Worm (Caenorhabditis elegans) whole organism, L1 larva: ENCODE data around the gene mcp-1.

ENCODE experiments used
- F16B12.6 ChIP-seq: fragments of 150-350 bp; optimal IDR thresholded peaks from 2 replicates; lab custom pipeline; 2014; ENCODE audit warnings: missing biosample characterization, missing genetic modification characterization
- Y116A8C.19 ChIP-seq: sonication (generic microtip); optimal IDR thresholded peaks from 2 replicates; lab custom pipeline; 2016; ENCODE audit warnings: missing compliant biosample characterization, missing genetic modification characterization, borderline replicate concordance
- aha-1 ChIP-seq: fragments of 150-350 bp; optimal IDR thresholded peaks from 2 replicates; lab custom pipeline; 2014; ENCODE audit warnings: missing biosample characterization, missing genetic modification characterization
- ama-1 ChIP-seq: fragments of 150-350 bp; optimal IDR thresholded peaks from 2 replicates; lab custom pipeline; 2014
- ceh-8 ChIP-seq: fragments of 200-800 bp; sonication (Bioruptor generic); optimal IDR thresholded peaks from 2 replicates; lab custom pipeline; 2018; ENCODE audit warnings: mild to moderate bottlenecking, missing genetic modification characterization, moderate library complexity, missing compliant biosample characterization
- ceh-88 ChIP-seq: fragments of 200-800 bp; sonication (Bioruptor generic); IDR thresholded peaks from 2 replicates; pipeline ENCODE4 v1.3.6; 2022; ENCODE audit warnings: missing genetic modification characterization, missing compliant biosample characterization
- ces-1 ChIP-seq: fragments of 150-350 bp; optimal IDR thresholded peaks from 2 replicates; lab custom pipeline; 2014; ENCODE audit warnings: missing biosample characterization, missing genetic modification reagents, missing genetic modification characterization
- dpl-1 ChIP-seq, 3 experiments: fragments of 150-350 bp in 2 of 3; sonication (generic microtip) in 1 of 3; optimal IDR thresholded peaks; 2 replicates each; lab custom pipeline; 2014 to 2017; ENCODE audit warnings: missing biosample characterization in 3 of 3, missing genetic modification characterization in 3 of 3, missing genetic modification reagents in 3 of 3
- dsc-1 ChIP-seq: sonication (generic microtip); optimal IDR thresholded peaks from 2 replicates; lab custom pipeline; 2016; ENCODE audit warnings: mild to moderate bottlenecking, missing genetic modification characterization, missing compliant biosample characterization
- efl-1 ChIP-seq, 4 experiments: fragments of 150-350 bp; optimal IDR thresholded peaks in 3 of 4; peaks in 1 of 4; 1 replicate in 1 of 4; 2 replicates in 3 of 4; lab custom pipeline; 2014; ENCODE audit warnings: missing biosample characterization in 2 of 4, missing genetic modification characterization in 2 of 4, missing genetic modification reagents in 2 of 4
- efl-3 ChIP-seq: fragments of 200-800 bp; sonication (Bioruptor generic); optimal IDR thresholded peaks from 2 replicates; lab custom pipeline; 2018; ENCODE audit warnings: mild to moderate bottlenecking, missing genetic modification characterization, missing compliant biosample characterization
- egl-27 ChIP-seq, 2 experiments: fragments of 150-350 bp in 1 of 2; sonication (generic microtip); optimal IDR thresholded peaks; 3 replicates each; lab custom pipeline; 2017 to 2018; ENCODE audit warnings: missing biosample characterization in 2 of 2, missing genetic modification characterization in 2 of 2, missing genetic modification reagents in 2 of 2
- elt-2 ChIP-seq: sonication (generic microtip); optimal IDR thresholded peaks from 2 replicates; lab custom pipeline; 2016; ENCODE audit warnings: missing genetic modification characterization, mild to moderate bottlenecking, inconsistent platforms, missing compliant biosample characterization, missing genetic modification reagents
- elt-3 ChIP-seq, 6 experiments: fragments of 150-350 bp in 1 of 6; sonication (generic microtip); optimal IDR thresholded peaks; 2 replicates each; lab custom pipeline; 2017 to 2018; ENCODE audit warnings: missing biosample characterization in 6 of 6, missing genetic modification characterization in 6 of 6, inconsistent platforms in 1 of 6
- fkh-8 ChIP-seq: sonication (generic microtip); optimal IDR thresholded peaks from 2 replicates; lab custom pipeline; 2016; ENCODE audit warnings: mild to moderate bottlenecking, missing genetic modification characterization, missing compliant biosample characterization
- grh-1 ChIP-seq: fragments of 200-800 bp; sonication (Bioruptor generic); IDR thresholded peaks from 2 replicates; pipeline ENCODE4 v1.3.6; 2022; ENCODE audit warnings: missing genetic modification reagents, missing genetic modification characterization, missing compliant biosample characterization
- hlh-17 ChIP-seq: fragments of 200-800 bp; sonication (Bioruptor generic); optimal IDR thresholded peaks from 2 replicates; lab custom pipeline; 2018; ENCODE audit warnings: missing genetic modification characterization, mild to moderate bottlenecking, missing compliant biosample characterization, moderate library complexity, borderline replicate concordance
- hpl-2 ChIP-seq: fragments of 150-350 bp; optimal IDR thresholded peaks from 2 replicates; lab custom pipeline; 2014; ENCODE audit warnings: missing biosample characterization, missing genetic modification reagents, missing genetic modification characterization
- jun-1 ChIP-seq: fragments of 150-350 bp; optimal IDR thresholded peaks from 2 replicates; lab custom pipeline; 2014; ENCODE audit warnings: missing biosample characterization, missing genetic modification reagents, missing genetic modification characterization
- lin-14 ChIP-seq: fragments of 200-800 bp; sonication (Bioruptor generic); optimal IDR thresholded peaks from 2 replicates; lab custom pipeline; 2018; ENCODE audit warnings: mild to moderate bottlenecking, missing genetic modification characterization, moderate library complexity, missing compliant biosample characterization
- lir-3 ChIP-seq: sonication (generic microtip); optimal IDR thresholded peaks from 2 replicates; lab custom pipeline; 2016; ENCODE audit warnings: mild to moderate bottlenecking, missing genetic modification characterization, moderate library complexity, missing compliant biosample characterization; ENCODE audit not compliant: poor library complexity
- mab-9 ChIP-seq: fragments of 200-800 bp; sonication (Bioruptor generic); IDR thresholded peaks from 2 replicates; pipeline ENCODE4 v1.3.6; 2022; ENCODE audit warnings: missing genetic modification reagents, missing genetic modification characterization, missing compliant biosample characterization
- mdl-1 ChIP-seq, 2 experiments: fragments of 150-350 bp; optimal IDR thresholded peaks; 2 replicates each; lab custom pipeline; 2014 to 2017; ENCODE audit warnings: missing biosample characterization in 2 of 2, missing genetic modification characterization in 2 of 2, inconsistent platforms in 1 of 2
- mep-1 ChIP-seq: fragments of 150-350 bp; optimal IDR thresholded peaks from 2 replicates; lab custom pipeline; 2014; ENCODE audit warnings: missing biosample characterization, missing genetic modification characterization
- nhr-12 ChIP-seq: sonication (generic microtip); optimal IDR thresholded peaks from 2 replicates; lab custom pipeline; 2017; ENCODE audit warnings: missing biosample characterization, missing genetic modification characterization
- nhr-19 ChIP-seq: fragments of 200-800 bp; sonication (Bioruptor generic); conservative IDR thresholded peaks from 2 replicates; pipeline ENCODE4 v1.3.6; 2022; ENCODE audit warnings: missing genetic modification characterization, missing compliant biosample characterization
- nhr-237 ChIP-seq: fragments of 150-350 bp; optimal IDR thresholded peaks from 2 replicates; lab custom pipeline; 2014; ENCODE audit warnings: missing biosample characterization, missing genetic modification characterization
- nhr-28 ChIP-seq: fragments of 150-350 bp; optimal IDR thresholded peaks from 2 replicates; lab custom pipeline; 2014; ENCODE audit warnings: missing biosample characterization, missing genetic modification characterization
- nhr-47 ChIP-seq: sonication (generic microtip); optimal IDR thresholded peaks from 2 replicates; lab custom pipeline; 2016; ENCODE audit warnings: mild to moderate bottlenecking, missing genetic modification characterization, moderate library complexity, missing compliant biosample characterization
- nhr-76 ChIP-seq: sonication (generic microtip); optimal IDR thresholded peaks from 2 replicates; lab custom pipeline; 2017; ENCODE audit warnings: missing biosample characterization, missing genetic modification characterization
- nhr-84 ChIP-seq: sonication (generic microtip); optimal IDR thresholded peaks from 2 replicates; lab custom pipeline; 2017; ENCODE audit warnings: missing biosample characterization, missing genetic modification characterization
- nhr-85 ChIP-seq: sonication (generic microtip); peaks from one replicate; lab custom pipeline; 2016; ENCODE audit warnings: missing genetic modification characterization, inconsistent platforms, missing compliant biosample characterization
- nhr-90 ChIP-seq: sonication (generic microtip); optimal IDR thresholded peaks from 2 replicates; lab custom pipeline; 2016; ENCODE audit warnings: mild to moderate bottlenecking, missing genetic modification characterization, missing compliant biosample characterization; ENCODE audit not compliant: poor library complexity
- pag-3 ChIP-seq: sonication (generic microtip); optimal IDR thresholded peaks from 2 replicates; lab custom pipeline; 2017; ENCODE audit warnings: missing genetic modification characterization, mild to moderate bottlenecking, missing compliant biosample characterization, antibody characterized with exemption, borderline replicate concordance; ENCODE audit not compliant: insufficient read depth
- pqm-1 ChIP-seq: sonication (generic microtip); optimal IDR thresholded peaks from 3 replicates; lab custom pipeline; 2017; ENCODE audit warnings: missing biosample characterization, missing genetic modification characterization
- rnt-1 ChIP-seq: sonication (generic microtip); optimal IDR thresholded peaks from 2 replicates; lab custom pipeline; 2016; ENCODE audit warnings: mild to moderate bottlenecking, missing genetic modification characterization, moderate library complexity, missing compliant biosample characterization
- skn-1 ChIP-seq: fragments of 150-350 bp; optimal IDR thresholded peaks from 2 replicates; lab custom pipeline; 2014; ENCODE audit warnings: missing biosample characterization, missing genetic modification characterization
- snpc-4 ChIP-seq: fragments of 150-350 bp; optimal IDR thresholded peaks from 2 replicates; lab custom pipeline; 2014; ENCODE audit warnings: missing biosample characterization, missing genetic modification characterization
- snu-23 ChIP-seq: sonication (generic microtip); optimal IDR thresholded peaks from 2 replicates; lab custom pipeline; 2016; ENCODE audit warnings: missing genetic modification characterization, missing compliant biosample characterization
- sox-4 ChIP-seq: sonication (generic microtip); optimal IDR thresholded peaks from 2 replicates; lab custom pipeline; 2016; ENCODE audit warnings: missing genetic modification characterization, missing compliant biosample characterization
- sptf-1 ChIP-seq: fragments of 150-350 bp; optimal IDR thresholded peaks from 2 replicates; lab custom pipeline; 2014; ENCODE audit warnings: missing biosample characterization, missing genetic modification characterization
- sup-37 ChIP-seq: fragments of 200-800 bp; sonication (Bioruptor generic); optimal IDR thresholded peaks from 2 replicates; lab custom pipeline; 2018; ENCODE audit warnings: mild to moderate bottlenecking, missing genetic modification characterization, missing compliant biosample characterization
- tbx-2 ChIP-seq: sonication (generic microtip); optimal IDR thresholded peaks from 2 replicates; lab custom pipeline; 2016; ENCODE audit warnings: missing genetic modification characterization, missing compliant biosample characterization
- tlp-1 ChIP-seq: fragments of 150-350 bp; optimal IDR thresholded peaks from 2 replicates; lab custom pipeline; 2014; ENCODE audit warnings: missing biosample characterization, missing genetic modification characterization
- unc-130 ChIP-seq: fragments of 150-350 bp; optimal IDR thresholded peaks from 2 replicates; lab custom pipeline; 2017; ENCODE audit warnings: missing biosample characterization, missing genetic modification characterization, inconsistent platforms
- unc-62 ChIP-seq: fragments of 150-350 bp; optimal IDR thresholded peaks from 2 replicates; lab custom pipeline; 2014; ENCODE audit warnings: missing biosample characterization, missing genetic modification reagents, missing genetic modification characterization
- vab-15 ChIP-seq: sonication (generic microtip); optimal IDR thresholded peaks from 2 replicates; lab custom pipeline; 2017; ENCODE audit warnings: missing genotype, mild to moderate bottlenecking, missing genetic modification characterization, missing compliant biosample characterization
- xbp-1 ChIP-seq: sonication (generic microtip); optimal IDR thresholded peaks from 2 replicates; lab custom pipeline; 2016; ENCODE audit warnings: missing genetic modification characterization, missing compliant biosample characterization
- zag-1 ChIP-seq: fragments of 150-350 bp; optimal IDR thresholded peaks from 2 replicates; lab custom pipeline; 2014; ENCODE audit warnings: missing biosample characterization, missing genetic modification characterization
- ztf-4 ChIP-seq: fragments of 150-350 bp; optimal IDR thresholded peaks from 2 replicates; lab custom pipeline; 2014; ENCODE audit warnings: missing biosample characterization, missing genetic modification characterization

The mcp-1 gene

DNA sequence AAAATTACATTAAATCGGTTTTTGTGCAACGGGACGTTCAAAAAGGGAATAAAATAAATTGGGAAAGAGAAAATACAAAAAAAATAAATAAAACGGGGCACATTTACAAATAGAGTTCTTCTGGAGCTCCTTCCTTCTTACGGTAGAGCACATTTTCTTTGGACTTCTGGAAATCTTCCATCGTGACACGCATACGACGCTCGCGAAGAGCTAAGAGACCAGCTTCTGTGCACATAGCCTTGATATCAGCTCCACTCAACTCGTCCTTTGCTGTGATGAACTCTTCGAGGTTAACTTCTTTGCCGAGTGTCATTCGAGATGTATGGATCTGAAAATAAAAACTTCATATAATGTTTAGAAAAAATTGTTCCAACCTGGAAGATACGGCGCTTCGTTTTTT is 54.5 kb downstream of the mcp-1 start:
- TF ChIP-seq elt-2 (tag; lab: Kevin White, UChicago) (no peak), nhr-85 (tag; lab: Kevin White, UChicago) (peak; percentile 56)

DNA sequence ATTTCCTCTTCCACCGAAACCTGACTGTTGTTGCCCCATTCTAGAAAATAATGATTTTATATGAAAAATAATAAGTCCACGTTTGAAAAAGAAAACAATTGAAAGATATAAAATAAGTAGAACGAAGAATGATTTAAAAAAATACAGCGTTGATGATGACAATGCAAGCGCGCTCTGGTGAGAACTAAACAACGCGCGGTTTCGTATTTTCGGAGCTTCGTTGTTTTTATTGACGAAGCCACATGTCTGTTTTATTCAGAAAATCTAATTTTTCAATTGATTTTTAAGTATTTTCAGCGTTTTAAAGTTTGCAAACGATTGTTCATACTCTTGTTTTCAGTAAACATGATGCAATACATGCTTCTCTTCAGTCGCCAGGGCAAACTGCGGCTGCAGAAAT is 56.0 kb downstream of the mcp-1 start, which contains the start of the genes rpt-2 and aps-1:
Gene rpt-2, minus strand, starts transcription at position 40 of the 400 bp plus-strand sequence.
Gene aps-1, plus strand, starts transcription at position 341 of the 400 bp plus-strand sequence.
- TF ChIP-seq aha-1 = no peak
- peak; percentile 45 for TF ChIP-seq F16B12.6 (tag; lab: Kevin White, UChicago)
- TF ChIP-seq skn-1 (tag; lab: Kevin White, UChicago) = peak; percentile 100
- TF ChIP-seq fkh-8 (tag; lab: Kevin White, UChicago) = peak; percentile 84
- peak; percentile 94 for TF ChIP-seq snu-23 (GFP tag; lab: Kevin White, UChicago)
- TF ChIP-seq mep-1 = peak; percentile 96
- no peak for TF ChIP-seq Y116A8C.19 (tag; lab: Kevin White, UChicago)
- peak; percentile 46 for TF ChIP-seq pag-3 (tag; lab: Kevin White, UChicago)
- TF ChIP-seq grh-1 (GFP tag; lab: Robert Waterston, UW) = peak; percentile 44; the same call in 1 of the 2 replicates
- TF ChIP-seq nhr-28 = no peak
- TF ChIP-seq tlp-1 = no peak
- no peak for TF ChIP-seq pqm-1 (tag; lab: Kevin White, UChicago)
- peak; percentile 85 for TF ChIP-seq rnt-1 (tag; lab: Kevin White, UChicago)
- TF ChIP-seq nhr-76 (tag; lab: Kevin White, UChicago) = no peak
- peak; percentile 88 for TF ChIP-seq tbx-2 (tag; lab: Kevin White, UChicago)
- peak; percentile 63 for TF ChIP-seq sox-4 (tag; lab: Kevin White, UChicago)
- peak; percentile 92 for TF ChIP-seq nhr-85 (tag; lab: Kevin White, UChicago)
- no peak for TF ChIP-seq unc-62 (GFP tag; lab: Kevin White, UChicago)
- peak in 2 of 6 experiments; percentile 64 to 87 for TF ChIP-seq elt-3 (tag; optimal IDR thresholded peaks at IDR 0.05; lab: Kevin White, UChicago)
- TF ChIP-seq ces-1 (GFP tag; lab: Kevin White, UChicago) = no peak
- TF ChIP-seq hpl-2 = peak; percentile 47
- no peak for TF ChIP-seq nhr-12 (tag; lab: Kevin White, UChicago)
- TF ChIP-seq dsc-1 = peak; percentile 89
- TF ChIP-seq zag-1 = no peak
- peak; percentile 89 for TF ChIP-seq lin-14 (GFP tag; lab: Kevin White, UChicago)
- peak in 1 of 2 experiments; percentile 80 for TF ChIP-seq mdl-1 (tag; optimal IDR thresholded peaks at IDR 0.05; lab: Kevin White, UChicago)
- peak; percentile 60 for TF ChIP-seq ama-1 (lab: Kevin White, UChicago)
- TF ChIP-seq jun-1 (tag; lab: Kevin White, UChicago) = peak; percentile 57
- TF ChIP-seq vab-15 (tag; lab: Kevin White, UChicago) = no peak
- peak; percentile 87 for TF ChIP-seq nhr-90 (tag; lab: Kevin White, UChicago)
- TF ChIP-seq xbp-1 (tag; lab: Kevin White, UChicago) = peak; percentile 93
- TF ChIP-seq nhr-237 = peak; percentile 43
- TF ChIP-seq ztf-4 (tag; lab: Kevin White, UChicago) = peak; percentile 40
- peak; percentile 87 for TF ChIP-seq efl-1 (optimal IDR thresholded peaks at IDR 0.05; lab: Kevin White, UChicago)
- peak; percentile 83 to 98 for TF ChIP-seq efl-1 (GFP tag; optimal IDR thresholded peaks at IDR 0.05 in 1 of 2; lab: Kevin White, UChicago)
- TF ChIP-seq unc-130 (tag; lab: Kevin White, UChicago) = peak; percentile 95
- TF ChIP-seq snpc-4 (tag; lab: Kevin White, UChicago) = peak; percentile 82
- peak; percentile 76 to 85 (median 83) for TF ChIP-seq dpl-1 (GFP tag; optimal IDR thresholded peaks at IDR 0.05; lab: Kevin White, UChicago)
- no peak for TF ChIP-seq sup-37 (GFP tag; lab: Kevin White, UChicago)
- TF ChIP-seq ceh-8 (GFP tag; lab: Kevin White, UChicago) = peak; percentile 42
- no peak for TF ChIP-seq nhr-84 (tag; lab: Kevin White, UChicago)
- no peak for TF ChIP-seq mab-9 (GFP tag; lab: Robert Waterston, UW)
- TF ChIP-seq nhr-47 (tag; lab: Kevin White, UChicago) = peak; percentile 90
- TF ChIP-seq ceh-88 (GFP tag; lab: Robert Waterston, UW) = no peak
- peak; percentile 85 for TF ChIP-seq nhr-19 (GFP tag; lab: Robert Waterston, UW)
- TF ChIP-seq efl-3 (GFP tag; lab: Kevin White, UChicago) = no peak
- TF ChIP-seq hlh-17 = no peak
- no peak for TF ChIP-seq egl-27 (tag; optimal IDR thresholded peaks at IDR 0.05; lab: Kevin White, UChicago)
- TF ChIP-seq sptf-1 = no peak
- TF ChIP-seq lir-3 (tag; lab: Kevin White, UChicago) = peak; percentile 57
